Worm (Caenorhabditis elegans) whole organism, L4 larva: ENCODE measurements around the gene Y22D7AL.7.
A peak's percentile ranks its signal among the peaks of the same experiment; 100 is the strongest.

Experiments used
- F10B5.3 ChIP-seq: sonication (generic microtip); optimal IDR thresholded peaks from 2 replicates; lab custom pipeline; 2016; ENCODE audit warnings: mild to moderate bottlenecking, missing genetic modification characterization, missing compliant biosample characterization
- F26F4.8 ChIP-seq: fragments of 200-800 bp; sonication (Bioruptor generic); conservative IDR thresholded peaks from 2 replicates; pipeline ENCODE4 v1.3.6; 2022; ENCODE audit warnings: missing genetic modification characterization, missing compliant biosample characterization
- F44E2.7 ChIP-seq: fragments of 200-800 bp; sonication (Bioruptor generic); IDR thresholded peaks from 2 replicates; pipeline ENCODE4 v2.1.2; 2022; ENCODE audit warnings: missing genetic modification characterization, missing compliant biosample characterization
- F49E8.2 ChIP-seq: sonication (generic microtip); optimal IDR thresholded peaks from 2 replicates; lab custom pipeline; 2016; ENCODE audit warnings: missing compliant biosample characterization, mild to moderate bottlenecking, missing genetic modification characterization, borderline replicate concordance
- R02D3.7 ChIP-seq: fragments of 150-350 bp; sonication (generic microtip); optimal IDR thresholded peaks from 3 replicates; lab custom pipeline; 2014; ENCODE audit warnings: missing biosample characterization, missing genetic modification characterization
- T20F7.1 ChIP-seq: fragments of 200-800 bp; sonication (Bioruptor generic); optimal IDR thresholded peaks from 2 replicates; lab custom pipeline; 2018; ENCODE audit warnings: mild to moderate bottlenecking, missing genetic modification characterization, missing compliant biosample characterization
- T26A8.4 ChIP-seq: fragments of 200-800 bp; sonication (Bioruptor generic); IDR thresholded peaks from 2 replicates; pipeline ENCODE4 v1.3.6; 2022; ENCODE audit warnings: missing genetic modification characterization, missing compliant biosample characterization
- Y105C5A.15 ChIP-seq: fragments of 200-800 bp; sonication (Bioruptor generic); IDR thresholded peaks from 2 replicates; pipeline ENCODE4 v1.3.6; 2022; ENCODE audit warnings: missing genetic modification characterization, missing compliant biosample characterization
- Y48G9A.11 ChIP-seq: fragments of 200-800 bp; sonication (Bioruptor generic); IDR thresholded peaks from 2 replicates; pipeline ENCODE4 v1.3.6; 2022; ENCODE audit warnings: missing genetic modification reagents, missing genetic modification characterization, missing compliant biosample characterization
- Y5F2A.4 ChIP-seq: fragments of 200-800 bp; sonication (Bioruptor generic); optimal IDR thresholded peaks from 2 replicates; lab custom pipeline; 2018; ENCODE audit warnings: mild to moderate bottlenecking, missing genetic modification characterization, missing compliant biosample characterization
- aly-2 ChIP-seq: sonication (generic microtip); optimal IDR thresholded peaks from 2 replicates; lab custom pipeline; 2018; ENCODE audit warnings: missing biosample characterization, missing genetic modification characterization
- ama-1 ChIP-seq: fragments of 150-350 bp; optimal IDR thresholded peaks from 2 replicates; lab custom pipeline; 2014; ENCODE audit warnings: inconsistent platforms, mixed read lengths
- attf-4 ChIP-seq: sonication (generic microtip); optimal IDR thresholded peaks from 3 replicates; lab custom pipeline; 2017; ENCODE audit warnings: missing biosample characterization, missing genetic modification characterization
- ces-1 ChIP-seq: fragments of 150-350 bp; sonication (generic microtip); optimal IDR thresholded peaks from 4 replicates; lab custom pipeline; 2014; ENCODE audit warnings: missing biosample characterization, missing genetic modification reagents, missing genetic modification characterization
- cey-2 ChIP-seq: sonication (generic microtip); optimal IDR thresholded peaks from 3 replicates; lab custom pipeline; 2017; ENCODE audit warnings: missing genetic modification characterization, mild to moderate bottlenecking, missing compliant biosample characterization, antibody characterized with exemption, borderline replicate concordance; ENCODE audit not compliant: insufficient read depth
- daf-16 ChIP-seq, 3 experiments: sonication (generic microtip); optimal IDR thresholded peaks; 2 replicates each; lab custom pipeline; 2016 to 2017; ENCODE audit warnings: missing genetic modification characterization in 3 of 3, missing genetic modification reagents in 3 of 3, mild to moderate bottlenecking in 2 of 3, missing compliant biosample characterization in 2 of 3, missing biosample characterization in 1 of 3, moderate library complexity in 1 of 3
- dmd-6 ChIP-seq: fragments of 200-800 bp; sonication (Bioruptor generic); IDR thresholded peaks from 2 replicates; pipeline ENCODE4 v1.3.6; 2022; ENCODE audit warnings: missing genetic modification reagents, missing genetic modification characterization, missing compliant biosample characterization
- dmd-8 ChIP-seq: fragments of 200-800 bp; sonication (Bioruptor generic); IDR thresholded peaks from 2 replicates; pipeline ENCODE4 v1.3.6; 2022; ENCODE audit warnings: missing genetic modification characterization, missing compliant biosample characterization
- dmd-9 ChIP-seq: fragments of 200-800 bp; sonication (Bioruptor generic); IDR thresholded peaks from 2 replicates; pipeline ENCODE4 v1.3.6; 2022; ENCODE audit warnings: missing genetic modification reagents, missing genetic modification characterization, missing compliant biosample characterization
- dpl-1 ChIP-seq: fragments of 150-350 bp; optimal IDR thresholded peaks from 2 replicates; lab custom pipeline; 2014; ENCODE audit warnings: missing biosample characterization, missing genetic modification reagents, missing genetic modification characterization
- fos-1 ChIP-seq: fragments of 150-350 bp; optimal IDR thresholded peaks from 2 replicates; lab custom pipeline; 2014; ENCODE audit warnings: missing biosample characterization, missing genetic modification characterization
- hlh-11 ChIP-seq: fragments of 200-800 bp; sonication (Bioruptor generic); optimal IDR thresholded peaks from 2 replicates; lab custom pipeline; 2018; ENCODE audit warnings: mild to moderate bottlenecking, missing genetic modification characterization, missing compliant biosample characterization
- hlh-30 ChIP-seq: sonication (generic microtip); optimal IDR thresholded peaks from 2 replicates; lab custom pipeline; 2017; ENCODE audit warnings: antibody characterized with exemption, mild to moderate bottlenecking, missing genetic modification characterization, missing compliant biosample characterization; ENCODE audit not compliant: insufficient read depth
- hmg-1.1 ChIP-seq: fragments of 200-800 bp; sonication (Bioruptor generic); IDR thresholded peaks from 2 replicates; pipeline ENCODE4 v1.3.6; 2022; ENCODE audit warnings: missing genetic modification reagents, missing genetic modification characterization, missing compliant biosample characterization
- jun-1 ChIP-seq: fragments of 150-350 bp; optimal IDR thresholded peaks from 2 replicates; lab custom pipeline; 2014; ENCODE audit warnings: missing biosample characterization, missing genetic modification reagents, missing genetic modification characterization
- lin-1 ChIP-seq: fragments of 200-800 bp; sonication (Bioruptor generic); IDR thresholded peaks from 2 replicates; pipeline ENCODE4 v1.3.6; 2022; ENCODE audit warnings: missing genetic modification reagents, missing genetic modification characterization, missing compliant biosample characterization
- lin-15B ChIP-seq: fragments of 150-350 bp; sonication (generic microtip); optimal IDR thresholded peaks from 3 replicates; lab custom pipeline; 2014; ENCODE audit warnings: missing biosample characterization, missing genetic modification characterization
- lin-29 ChIP-seq: fragments of 200-800 bp; sonication (Bioruptor generic); IDR thresholded peaks from 2 replicates; pipeline ENCODE4 v1.3.6; 2022; ENCODE audit warnings: missing genetic modification reagents, missing genetic modification characterization, missing compliant biosample characterization
- lin-38 ChIP-seq: fragments of 200-800 bp; sonication (Bioruptor generic); IDR thresholded peaks from 2 replicates; pipeline ENCODE4 v1.3.6; 2022; ENCODE audit warnings: missing genetic modification reagents, missing genetic modification characterization, missing compliant biosample characterization
- lin-39 ChIP-seq: fragments of 150-350 bp; optimal IDR thresholded peaks from 2 replicates; lab custom pipeline; 2014; ENCODE audit warnings: missing biosample characterization, missing genetic modification reagents, missing genetic modification characterization
- lir-3 ChIP-seq: sonication (generic microtip); optimal IDR thresholded peaks from 2 replicates; lab custom pipeline; 2016; ENCODE audit warnings: mild to moderate bottlenecking, missing genetic modification characterization, missing compliant biosample characterization
- madf-5 ChIP-seq, 2 experiments: fragments of 200-800 bp; sonication (Bioruptor generic); IDR thresholded peaks; 2 replicates each; pipeline ENCODE4 v1.3.6; 2022; ENCODE audit warnings: missing compliant biosample characterization in 2 of 2, missing genetic modification characterization in 2 of 2
- madf-9 ChIP-seq: fragments of 200-800 bp; sonication (Bioruptor generic); conservative IDR thresholded peaks from 2 replicates; pipeline ENCODE4 v1.3.6; 2022; ENCODE audit warnings: missing genetic modification reagents, missing genetic modification characterization, missing compliant biosample characterization
- mdl-1 ChIP-seq, 2 experiments: fragments of 150-350 bp in 1 of 2; sonication (generic microtip) in 1 of 2; optimal IDR thresholded peaks; 2 replicates each; lab custom pipeline; 2014 to 2017; ENCODE audit warnings: missing biosample characterization in 2 of 2, missing genetic modification characterization in 2 of 2
- mep-1 ChIP-seq: fragments of 150-350 bp; sonication (generic microtip); optimal IDR thresholded peaks from 3 replicates; lab custom pipeline; 2014; ENCODE audit warnings: missing biosample characterization, missing genetic modification characterization
- mxl-3 ChIP-seq: fragments of 200-800 bp; sonication (Bioruptor generic); optimal IDR thresholded peaks from 2 replicates; lab custom pipeline; 2018; ENCODE audit warnings: mild to moderate bottlenecking, missing genetic modification characterization, missing compliant biosample characterization
- nhr-10 ChIP-seq: fragments of 150-350 bp; optimal IDR thresholded peaks from 2 replicates; lab custom pipeline; 2014; ENCODE audit warnings: missing biosample characterization, missing genetic modification characterization
- nhr-102 ChIP-seq: sonication (generic microtip); optimal IDR thresholded peaks from 2 replicates; lab custom pipeline; 2016; ENCODE audit warnings: mild to moderate bottlenecking, missing genetic modification characterization, moderate library complexity, missing compliant biosample characterization
- nhr-237 ChIP-seq: sonication (generic microtip); optimal IDR thresholded peaks from 2 replicates; lab custom pipeline; 2017; ENCODE audit warnings: missing biosample characterization, missing genetic modification characterization
- nhr-28 ChIP-seq: fragments of 150-350 bp; optimal IDR thresholded peaks from 2 replicates; lab custom pipeline; 2014; ENCODE audit warnings: missing biosample characterization, missing genetic modification characterization
- nhr-41 ChIP-seq: fragments of 200-800 bp; sonication (Bioruptor generic); IDR thresholded peaks from 2 replicates; pipeline ENCODE4 v1.3.6; 2022; ENCODE audit warnings: missing genetic modification reagents, missing genetic modification characterization, missing compliant biosample characterization
- nhr-77 ChIP-seq: fragments of 150-350 bp; optimal IDR thresholded peaks from 2 replicates; lab custom pipeline; 2014; ENCODE audit warnings: missing biosample characterization, missing genetic modification characterization
- php-3 ChIP-seq: fragments of 200-800 bp; sonication (Bioruptor generic); IDR thresholded peaks from 2 replicates; pipeline ENCODE4 v1.3.6; 2022; ENCODE audit warnings: missing genetic modification reagents, missing genetic modification characterization, missing compliant biosample characterization
- snpc-1.2 ChIP-seq: fragments of 200-800 bp; sonication (Bioruptor generic); IDR thresholded peaks from 2 replicates; pipeline ENCODE4 v1.3.6; 2022; ENCODE audit warnings: missing genetic modification reagents, missing genetic modification characterization, missing compliant biosample characterization
- snpc-4 ChIP-seq: fragments of 150-350 bp; optimal IDR thresholded peaks from 2 replicates; lab custom pipeline; 2014; ENCODE audit warnings: missing biosample characterization, missing genetic modification characterization
- spr-1 ChIP-seq: sonication (generic microtip); optimal IDR thresholded peaks from 2 replicates; lab custom pipeline; 2016; ENCODE audit warnings: mild to moderate bottlenecking, missing genetic modification characterization, missing compliant biosample characterization
- unc-39 ChIP-seq: sonication (generic microtip); optimal IDR thresholded peaks from 2 replicates; lab custom pipeline; 2017; ENCODE audit warnings: missing biosample characterization, missing genetic modification characterization
- zag-1 ChIP-seq: fragments of 150-350 bp; optimal IDR thresholded peaks from 2 replicates; lab custom pipeline; 2014; ENCODE audit warnings: missing biosample characterization, missing genetic modification characterization
- zip-11 ChIP-seq: fragments of 200-800 bp; sonication (Bioruptor generic); IDR thresholded peaks from 2 replicates; pipeline ENCODE4 v1.3.6; 2022; ENCODE audit warnings: missing genetic modification characterization, missing compliant biosample characterization
- ztf-7 ChIP-seq: fragments of 150-350 bp; optimal IDR thresholded peaks from 2 replicates; lab custom pipeline; 2014; ENCODE audit warnings: missing biosample characterization, missing genetic modification characterization

The Y22D7AL.7 gene

ce11 chrIII:1616245-1617026 lies 39.9 kb downstream of the Y22D7AL.7 start (continued):
- TF ChIP-seq dmd-6 (GFP tag; lab: Robert Waterston, UW) (peak; percentile 21; the same call in 1 of the 2 replicates), T20F7.1 (GFP tag; lab: Kevin White, UChicago) (no peak), lin-15B (peak; percentile 29), cey-2 (no peak), lin-29 (GFP tag; lab: Robert Waterston, UW) (no peak), nhr-10 (no peak), hlh-11 (tag; lab: Kevin White, UChicago) (peak; percentile 38), spr-1 (tag; lab: Kevin White, UChicago) (peak; percentile 0), jun-1 (tag; lab: Kevin White, UChicago) (no peak), Y5F2A.4 (GFP tag; lab: Kevin White, UChicago) (peak; percentile 53), mep-1 (peak; percentile 59), nhr-28 (tag; lab: Kevin White, UChicago) (no peak), T26A8.4 (GFP tag; lab: Robert Waterston, UW) (peak; percentile 52), hlh-30 (tag; lab: Kevin White, UChicago) (peak; percentile 28), mxl-3 (GFP tag; lab: Kevin White, UChicago) (no peak), mdl-1 (tag; optimal IDR thresholded peaks at IDR 0.05; lab: Kevin White, UChicago) (no peak), dmd-8 (GFP tag; lab: Robert Waterston, UW) (no peak), dmd-9 (GFP tag; lab: Robert Waterston, UW) (no peak), aly-2 (tag; lab: Kevin White, UChicago) (no peak), R02D3.7 (tag; lab: Kevin White, UChicago) (no peak), php-3 (GFP tag; lab: Robert Waterston, UW) (peak; percentile 57; the same call in 1 of the 2 replicates), daf-16 (GFP tag; optimal IDR thresholded peaks at IDR 0.05; lab: Kevin White, UChicago) (peak; percentile 2 to 49), daf-16 (tag; optimal IDR thresholded peaks at IDR 0.05; lab: Kevin White, UChicago) (peak; percentile 14), madf-9 (GFP tag; lab: Robert Waterston, UW) (0 out of 2 replicates have a peak, but pooled peaks have one; percentile 3), ztf-7 (tag; lab: Kevin White, UChicago) (no peak), F49E8.2 (tag; lab: Kevin White, UChicago) (peak; percentile 88), madf-5 (GFP tag; IDR thresholded peaks at IDR 0.05; lab: Robert Waterston, UW) (no peak), attf-4 (tag; lab: Kevin White, UChicago) (no peak), ces-1 (no peak), dpl-1 (peak; percentile 51), snpc-4 (tag; lab: Kevin White, UChicago) (no peak), hmg-1.1 (no peak), F10B5.3 (peak; percentile 24), Y105C5A.15 (peak; percentile 69; the same call in 1 of the 2 replicates), lin-39 (tag; lab: Kevin White, UChicago) (no peak), lin-1 (no peak), lin-38 (GFP tag; lab: Robert Waterston, UW) (peak; percentile 93), zag-1 (no peak), nhr-102 (tag; lab: Kevin White, UChicago) (peak; percentile 74), nhr-41 (GFP tag; lab: Robert Waterston, UW) (0 out of 2 replicates have a peak, but pooled peaks have one; percentile 35), Y48G9A.11 (GFP tag; lab: Robert Waterston, UW) (0 out of 2 replicates have a peak, but pooled peaks have one; percentile 71), ama-1 (peak; percentile 91), nhr-237 (tag; lab: Kevin White, UChicago) (no peak), snpc-1.2 (GFP tag; lab: Robert Waterston, UW) (no peak), F44E2.7 (GFP tag; lab: Robert Waterston, UW) (no peak), F26F4.8 (GFP tag; lab: Robert Waterston, UW) (no peak), unc-39 (tag; lab: Kevin White, UChicago) (no peak), lir-3 (no peak), nhr-77 (tag; lab: Kevin White, UChicago) (no peak), zip-11 (GFP tag; lab: Robert Waterston, UW) (no peak), fos-1 (no peak)
